Worm (Caenorhabditis elegans): ENCODE results near the gene C42D4.13.

DNA sequence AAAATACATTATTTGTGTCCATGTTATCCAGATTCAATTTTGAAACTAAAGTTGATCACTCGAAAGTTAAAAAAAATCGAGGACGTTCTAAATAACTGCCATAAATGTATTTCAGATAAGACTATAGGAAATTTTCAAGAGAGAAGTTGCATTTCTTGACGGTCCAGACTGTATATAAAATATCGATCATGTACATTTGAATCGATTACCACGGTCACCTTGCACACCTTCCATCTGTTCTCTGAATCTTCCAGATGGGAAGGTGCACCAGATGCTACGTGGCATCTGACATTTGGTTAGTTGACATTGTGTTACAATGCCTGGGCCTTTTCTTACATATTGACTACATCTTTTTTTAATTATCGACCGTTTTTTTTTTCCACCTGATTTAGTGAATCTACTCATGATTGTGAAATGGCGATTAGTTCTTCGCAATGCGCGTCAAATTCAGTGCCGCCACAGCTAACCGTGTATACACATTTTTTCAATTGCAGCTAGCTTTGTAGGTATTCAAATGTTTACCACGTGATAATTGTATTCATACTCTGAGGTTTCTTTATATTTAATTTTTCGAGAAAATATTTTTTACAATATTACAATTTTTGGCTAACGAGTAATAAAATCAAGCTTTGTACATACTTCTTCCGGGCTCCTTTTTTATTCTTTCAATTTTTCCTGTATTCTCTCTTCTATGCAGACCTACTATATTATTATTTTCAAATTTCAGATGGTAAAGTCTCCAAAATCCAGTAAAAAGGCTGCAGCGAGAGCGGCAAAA is 19.8 kb downstream of the C42D4.13 start, which contains the start of gene skr-16:
- TF ChIP-seq madf-8 (GFP tag; conservative IDR thresholded peaks at IDR 0.05) = no peak
- no peak for TF ChIP-seq madf-10 (tag; optimal IDR thresholded peaks at IDR 0.05)
- no peak for TF ChIP-seq snpc-4 (GFP tag; optimal IDR thresholded peaks at IDR 0.05)
- no peak for TF ChIP-seq snpc-4 (tag; optimal IDR thresholded peaks at IDR 0.05)
- TF ChIP-seq fkh-3 (tag; optimal IDR thresholded peaks at IDR 0.05) = no peak
- TF ChIP-seq egl-44 (GFP tag; IDR thresholded peaks at IDR 0.05) = no peak
- no peak for TF ChIP-seq let-526 (GFP tag; IDR thresholded peaks at IDR 0.05)
- TF ChIP-seq rcor-1 (GFP tag; IDR thresholded peaks at IDR 0.05) = no peak
- TF ChIP-seq B0336.3 (GFP tag; IDR thresholded peaks at IDR 0.05) = no peak
- no peak for TF ChIP-seq hrde-1 (tag; optimal IDR thresholded peaks at IDR 0.05; ENCODE audit: borderline replicate concordance)
- TF ChIP-seq pha-4 (tag; optimal IDR thresholded peaks at IDR 0.05) = no peak
- TF ChIP-seq madf-3 (GFP tag; IDR thresholded peaks at IDR 0.05) = no peak
- no peak for TF ChIP-seq hlh-26 (GFP tag; conservative IDR thresholded peaks at IDR 0.05)
- TF ChIP-seq ceh-100 (GFP tag; IDR thresholded peaks at IDR 0.05) = no peak
- TF ChIP-seq unc-62 (GFP tag; optimal IDR thresholded peaks at IDR 0.05) = no peak
